Fruit fly (Drosophila melanogaster) whole organism: Measurements from ENCODE around the gene CG4957.

Experiments
- CG8478 ChIP-seq: fragments of >200 bp; optimal IDR thresholded peaks from 2 replicates; lab custom pipeline; 2018; ENCODE audit warnings: inconsistent platforms
- pan ChIP-seq: fragments of >200 bp; optimal IDR thresholded peaks from 2 replicates; lab custom pipeline; 2017

- TF ChIP-seq pan (lab: Kevin White, UChicago): no peak
- no peak for TF ChIP-seq CG8478
These were observed 1.2 kb downstream of the CG4957 start, which contains the start of gene Mulk for dm6 chr2L:10269854-10270253.
